Fruit fly (Drosophila melanogaster): ENCODE measurements around the gene CG32152.
A peak's percentile ranks its signal among the peaks of the same experiment; 100 is the strongest.

The CG32152 gene

dm6 chr3L:16113003-16113606 is 30.7 kb downstream of the CG32152 start, which contains the start of gene Taf4:
Taf4 (plus strand) TSS chr3L:16113212.
- TF ChIP-seq wdn (GFP tag; IDR thresholded peaks at IDR 0.05), result no peak
- TF ChIP-seq crol (GFP tag; IDR thresholded peaks at IDR 0.05), result peak; percentile 84
- TF ChIP-seq CG18476 (GFP tag; optimal IDR thresholded peaks at IDR 0.05), result no peak
- no peak for TF ChIP-seq lola (GFP tag; optimal IDR thresholded peaks at IDR 0.05)
- no peak for TF ChIP-seq Sry-δ (GFP tag; optimal IDR thresholded peaks at IDR 0.05)
- TF ChIP-seq az2 (GFP tag; optimal IDR thresholded peaks at IDR 0.05), result no peak
- TF ChIP-seq abd-A (tag; optimal IDR thresholded peaks at IDR 0.05), result no peak
- TF ChIP-seq Ptx1 (GFP tag; IDR thresholded peaks at IDR 0.05), result no peak
- TF ChIP-seq CG18599 (GFP tag; optimal IDR thresholded peaks at IDR 0.05), result no peak
- TF ChIP-seq Six4 (GFP tag; optimal IDR thresholded peaks at IDR 0.05), result no peak
- TF ChIP-seq ash1 (GFP tag; optimal IDR thresholded peaks at IDR 0.05), result no peak
- TF ChIP-seq CG7271 (tag; optimal IDR thresholded peaks at IDR 0.05), result no peak
- no peak for TF ChIP-seq CG31365 (tag; optimal IDR thresholded peaks at IDR 0.05)
- no peak for TF ChIP-seq usp (GFP tag; optimal IDR thresholded peaks at IDR 0.05)
- TF ChIP-seq CG12391 (tag; optimal IDR thresholded peaks at IDR 0.05), result no peak
- TF ChIP-seq CG10543 (GFP tag; optimal IDR thresholded peaks at IDR 0.05), result no peak
- no peak for TF ChIP-seq CG14860 (GFP tag; IDR thresholded peaks at IDR 0.05; ENCODE audit: partially characterized antibody)
- TF ChIP-seq CG13296 (GFP tag; optimal IDR thresholded peaks at IDR 0.05), result no peak
- TF ChIP-seq Rfx (GFP tag; IDR thresholded peaks at IDR 0.05), result no peak
- TF ChIP-seq CG4282 (GFP tag; optimal IDR thresholded peaks at IDR 0.05), result no peak
- no peak for TF ChIP-seq CG10209 (GFP tag; optimal IDR thresholded peaks at IDR 0.05)
- TF ChIP-seq CG17802 (tag; optimal IDR thresholded peaks at IDR 0.05), result peak; percentile 38
- TF ChIP-seq CG13287 (GFP tag; IDR thresholded peaks at IDR 0.05; ENCODE audit: partially characterized antibody), result no peak
- no peak for TF ChIP-seq CG2875 (GFP tag; optimal IDR thresholded peaks at IDR 0.05)
- no peak for TF ChIP-seq ase (GFP tag; IDR thresholded peaks at IDR 0.05)
- TF ChIP-seq chif (GFP tag; optimal IDR thresholded peaks at IDR 0.05), result no peak
- TF ChIP-seq pan (optimal IDR thresholded peaks at IDR 0.05), result no peak
- TF ChIP-seq pan (GFP tag; optimal IDR thresholded peaks at IDR 0.05 in 1 of 2, IDR thresholded peaks at IDR 0.05 in 1 of 2), result no peak
- no peak for TF ChIP-seq HLH54F (GFP tag; optimal IDR thresholded peaks at IDR 0.05)
- peak; percentile 39 for TF ChIP-seq pzg (GFP tag; optimal IDR thresholded peaks at IDR 0.05)
- TF ChIP-seq caup (GFP tag; optimal IDR thresholded peaks at IDR 0.05; ENCODE audit: severe bottlenecking), result no peak
- peak; percentile 46 for TF ChIP-seq ac (GFP tag; optimal IDR thresholded peaks at IDR 0.05)
- TF ChIP-seq h (optimal IDR thresholded peaks at IDR 0.05), result no peak
- no peak for TF ChIP-seq CG1602 (GFP tag; optimal IDR thresholded peaks at IDR 0.05)
- no peak for TF ChIP-seq CG8290 (GFP tag; optimal IDR thresholded peaks at IDR 0.05)
- TF ChIP-seq CG8290 (tag; optimal IDR thresholded peaks at IDR 0.05), result no peak
- TF ChIP-seq dimm (GFP tag; IDR thresholded peaks at IDR 0.05), result no peak
- no peak for TF ChIP-seq CG11696 (GFP tag; IDR thresholded peaks at IDR 0.05)
- no peak for TF ChIP-seq CG3065 (GFP tag; optimal IDR thresholded peaks at IDR 0.05)
- TF ChIP-seq Hand (GFP tag; optimal IDR thresholded peaks at IDR 0.05), result no peak
- TF ChIP-seq pb (GFP tag; optimal IDR thresholded peaks at IDR 0.05), result no peak
- TF ChIP-seq NfI (GFP tag; optimal IDR thresholded peaks at IDR 0.05), result no peak
- no peak for TF ChIP-seq CG8281 (tag; optimal IDR thresholded peaks at IDR 0.05)
- TF ChIP-seq lov (optimal IDR thresholded peaks at IDR 0.05), result no peak
- no peak for TF ChIP-seq lov (GFP tag; IDR thresholded peaks at IDR 0.05)
- TF ChIP-seq CG11695 (GFP tag; IDR thresholded peaks at IDR 0.05), result peak; percentile 81; the same call in 2 of the 3 replicates
- no peak for TF ChIP-seq prd (optimal IDR thresholded peaks at IDR 0.05)
- no peak for TF ChIP-seq prd (GFP tag; IDR thresholded peaks at IDR 0.05)
- no peak for TF ChIP-seq CG12219 (GFP tag; optimal IDR thresholded peaks at IDR 0.05)
- TF ChIP-seq ems (GFP tag; optimal IDR thresholded peaks at IDR 0.05), result no peak
- peak; percentile 16 for TF ChIP-seq HLHmδ (GFP tag; optimal IDR thresholded peaks at IDR 0.05)
- no peak for TF ChIP-seq CG10959 (GFP tag; IDR thresholded peaks at IDR 0.05)
